Worm (Caenorhabditis elegans) whole organism, late embryonic: ENCODE measurements around the gene ceh-49.
"Not testable (repeated sequence)": the region's sequence is repeated elsewhere in the genome, so short reads cannot be mapped to it uniquely, and the experiment has no call there.

ENCODE experiments used
- C08G9.2 ChIP-seq: sonication (generic microtip); optimal IDR thresholded peaks from 2 replicates; lab custom pipeline; 2016; ENCODE audit warnings: mild to moderate bottlenecking, missing genetic modification characterization, moderate library complexity, missing compliant biosample characterization
- C38D4.7 ChIP-seq: fragments of 200-800 bp; sonication (Bioruptor generic); optimal IDR thresholded peaks from 2 replicates; lab custom pipeline; 2018; ENCODE audit warnings: mild to moderate bottlenecking, missing genetic modification characterization, moderate library complexity, missing compliant biosample characterization
- F13H6.1 ChIP-seq: sonication (generic microtip); optimal IDR thresholded peaks from 2 replicates; lab custom pipeline; 2016; ENCODE audit warnings: missing genetic modification characterization, missing compliant biosample characterization
- ama-1 ChIP-seq: fragments of 150-350 bp; optimal IDR thresholded peaks from 2 replicates; lab custom pipeline; 2014
- ceh-18 ChIP-seq: sonication (generic microtip); optimal IDR thresholded peaks from 2 replicates; lab custom pipeline; 2016; ENCODE audit warnings: missing genetic modification characterization, missing compliant biosample characterization
- ceh-19 ChIP-seq: fragments of 200-800 bp; sonication (Bioruptor generic); optimal IDR thresholded peaks from 2 replicates; lab custom pipeline; 2018; ENCODE audit warnings: mild to moderate bottlenecking, missing genetic modification characterization, missing compliant biosample characterization
- ceh-22 ChIP-seq: sonication (generic microtip); optimal IDR thresholded peaks from 2 replicates; lab custom pipeline; 2017; ENCODE audit warnings: missing biosample characterization, missing genetic modification characterization
- ceh-30 ChIP-seq: fragments of 150-350 bp; optimal IDR thresholded peaks from 2 replicates; lab custom pipeline; 2014; ENCODE audit warnings: missing biosample characterization, missing genetic modification characterization
- ceh-34 ChIP-seq: sonication (generic microtip); optimal IDR thresholded peaks from 2 replicates; lab custom pipeline; 2016; ENCODE audit warnings: mild to moderate bottlenecking, missing genetic modification characterization, missing compliant biosample characterization
- ceh-6 ChIP-seq: fragments of 200-800 bp; sonication (Bioruptor generic); optimal IDR thresholded peaks from 2 replicates; lab custom pipeline; 2018; ENCODE audit warnings: mild to moderate bottlenecking, missing genetic modification characterization, missing compliant biosample characterization
- ceh-9 ChIP-seq: sonication (generic microtip); optimal IDR thresholded peaks from 2 replicates; lab custom pipeline; 2016; ENCODE audit warnings: mild to moderate bottlenecking, missing genetic modification characterization, inconsistent platforms, missing compliant biosample characterization
- elt-2 ChIP-seq: sonication (generic microtip); optimal IDR thresholded peaks from 2 replicates; lab custom pipeline; 2016; ENCODE audit warnings: missing genetic modification reagents, missing genetic modification characterization, missing compliant biosample characterization
- ets-4 ChIP-seq: sonication (generic microtip); optimal IDR thresholded peaks from 2 replicates; lab custom pipeline; 2016; ENCODE audit warnings: missing genetic modification characterization, missing compliant biosample characterization
- eyg-1 ChIP-seq: sonication (generic microtip); optimal IDR thresholded peaks from 2 replicates; lab custom pipeline; 2016; ENCODE audit warnings: missing genotype, missing genetic modification characterization, missing compliant biosample characterization
- fax-1 ChIP-seq: sonication (generic microtip); optimal IDR thresholded peaks from 2 replicates; lab custom pipeline; 2016; ENCODE audit warnings: missing genotype, missing genetic modification characterization, missing compliant biosample characterization
- hlh-13 ChIP-seq: fragments of 200-800 bp; sonication (Bioruptor generic); optimal IDR thresholded peaks from 2 replicates; lab custom pipeline; 2018; ENCODE audit warnings: mild to moderate bottlenecking, missing genetic modification characterization, missing compliant biosample characterization
- hlh-30 ChIP-seq: sonication (generic microtip); optimal IDR thresholded peaks from 2 replicates; lab custom pipeline; 2017; ENCODE audit warnings: antibody characterized with exemption, missing genetic modification characterization, missing compliant biosample characterization; ENCODE audit not compliant: insufficient read depth
- mec-3 ChIP-seq: sonication (generic microtip); optimal IDR thresholded peaks from 2 replicates; lab custom pipeline; 2016; ENCODE audit warnings: borderline replicate concordance, missing genetic modification characterization, missing compliant biosample characterization
- pag-3 ChIP-seq: sonication (generic microtip); optimal IDR thresholded peaks from 2 replicates; lab custom pipeline; 2016; ENCODE audit warnings: missing compliant biosample characterization, missing genetic modification characterization, borderline replicate concordance
- pat-9 ChIP-seq: fragments of 200-800 bp; sonication (Bioruptor generic); optimal IDR thresholded peaks from 2 replicates; lab custom pipeline; 2018; ENCODE audit warnings: mild to moderate bottlenecking, missing genetic modification characterization, moderate library complexity, missing compliant biosample characterization
- pax-1 ChIP-seq: fragments of 150-350 bp; optimal IDR thresholded peaks from 2 replicates; lab custom pipeline; 2014; ENCODE audit warnings: missing biosample characterization, missing genetic modification characterization
- pha-2 ChIP-seq: sonication (generic microtip); optimal IDR thresholded peaks from 2 replicates; lab custom pipeline; 2017; ENCODE audit warnings: mild to moderate bottlenecking, missing genetic modification characterization, missing compliant biosample characterization
- pqm-1 ChIP-seq: sonication (generic microtip); optimal IDR thresholded peaks from 2 replicates; lab custom pipeline; 2016; ENCODE audit warnings: missing genetic modification characterization, missing compliant biosample characterization
- pros-1 ChIP-seq: fragments of 150-350 bp; optimal IDR thresholded peaks from 2 replicates; lab custom pipeline; 2014; ENCODE audit warnings: missing biosample characterization, missing genetic modification reagents, missing genetic modification characterization
- ref-2 ChIP-seq: sonication (generic microtip); optimal IDR thresholded peaks from 2 replicates; lab custom pipeline; 2016; ENCODE audit warnings: missing genetic modification characterization, missing compliant biosample characterization
- rnt-1 ChIP-seq: sonication (generic microtip); optimal IDR thresholded peaks from 2 replicates; lab custom pipeline; 2016; ENCODE audit warnings: missing genetic modification characterization, missing compliant biosample characterization
- sox-2 ChIP-seq: fragments of 200-800 bp; sonication (Bioruptor generic); IDR thresholded peaks from 2 replicates; pipeline ENCODE4 v1.3.6; 2022; ENCODE audit warnings: missing genetic modification reagents, missing genetic modification characterization, missing compliant biosample characterization
- sox-4 ChIP-seq: sonication (generic microtip); optimal IDR thresholded peaks from 2 replicates; lab custom pipeline; 2017; ENCODE audit warnings: mild to moderate bottlenecking, missing genetic modification characterization, inconsistent platforms, missing compliant biosample characterization
- syd-9 ChIP-seq: sonication (generic microtip); optimal IDR thresholded peaks from 2 replicates; lab custom pipeline; 2016; ENCODE audit warnings: mild to moderate bottlenecking, missing genetic modification characterization, moderate library complexity, missing compliant biosample characterization
- tbx-2 ChIP-seq: sonication (generic microtip); optimal IDR thresholded peaks from 2 replicates; lab custom pipeline; 2016; ENCODE audit warnings: missing genetic modification characterization, missing compliant biosample characterization
- ttx-3 ChIP-seq: sonication (generic microtip); optimal IDR thresholded peaks from 2 replicates; lab custom pipeline; 2016; ENCODE audit warnings: missing genetic modification reagents, missing genetic modification characterization, missing compliant biosample characterization
- unc-42 ChIP-seq: sonication (generic microtip); optimal IDR thresholded peaks from 2 replicates; lab custom pipeline; 2016; ENCODE audit warnings: missing genotype, missing genetic modification characterization, missing compliant biosample characterization
- unc-55 ChIP-seq: sonication (generic microtip); optimal IDR thresholded peaks from 2 replicates; lab custom pipeline; 2017; ENCODE audit warnings: missing biosample characterization, missing genetic modification reagents, missing genetic modification characterization
- ztf-16 ChIP-seq: sonication (generic microtip); optimal IDR thresholded peaks from 2 replicates; lab custom pipeline; 2017; ENCODE audit warnings: missing genetic modification characterization, missing compliant biosample characterization

The ceh-49 gene

ce11 chrV:6098755-6099155 is 21.3 kb downstream of the ceh-49 start:
- TF ChIP-seq F13H6.1 (no peak), ceh-6 (GFP tag; lab: Kevin White, UChicago) (no peak), ref-2 (tag; lab: Kevin White, UChicago) (no peak), ceh-34 (tag; lab: Kevin White, UChicago) (no peak), ama-1 (lab: Kevin White, UChicago) (peak; percentile 93), pha-2 (tag; lab: Kevin White, UChicago) (peak; percentile 16), ztf-16 (no peak), ceh-9 (tag; lab: Kevin White, UChicago) (no peak), pqm-1 (no peak), sox-4 (tag; lab: Kevin White, UChicago) (no peak), elt-2 (tag; lab: Kevin White, UChicago) (peak; percentile 28), hlh-30 (tag; lab: Kevin White, UChicago) (no peak), unc-42 (tag; lab: Kevin White, UChicago) (peak; percentile 16), pag-3 (tag; lab: Kevin White, UChicago) (no peak), ceh-19 (GFP tag; lab: Kevin White, UChicago) (no peak), eyg-1 (tag; lab: Kevin White, UChicago) (no peak), ceh-30 (tag; lab: Kevin White, UChicago) (no peak), syd-9 (tag; lab: Kevin White, UChicago) (peak; percentile 1), pat-9 (tag; lab: Kevin White, UChicago) (no peak)

DNA sequence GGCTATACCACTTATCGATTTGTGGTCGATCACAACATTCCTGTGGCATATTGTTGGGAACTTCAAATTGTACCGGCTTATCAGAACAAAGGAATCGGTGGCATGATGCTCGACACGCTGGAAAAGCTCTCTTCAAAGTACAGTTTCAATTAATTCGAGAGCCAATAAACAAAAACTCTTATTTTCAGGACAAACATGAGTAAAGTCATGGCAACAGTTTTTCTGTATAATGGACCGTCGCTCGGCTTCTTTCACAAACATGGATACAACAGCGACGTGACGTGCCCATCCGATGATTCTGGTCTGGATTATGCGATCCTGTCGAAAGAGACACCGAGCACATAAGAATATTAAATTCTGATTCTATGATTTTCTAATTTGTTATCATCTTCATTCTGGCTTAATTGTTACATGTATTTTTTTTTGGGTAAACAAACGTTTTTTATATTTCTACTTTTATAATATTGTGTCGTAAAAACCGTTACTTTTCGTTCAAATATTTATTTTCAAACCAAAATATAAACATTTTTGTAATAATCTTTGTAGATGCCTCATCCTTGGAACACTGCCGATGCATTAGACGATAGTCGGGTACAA is 23.3 kb downstream of the ceh-49 start, which contains the start of gene smut-1:
Gene smut-1 (plus strand): TSS at position 547 of the 597 bp plus-strand sequence.
- TF ChIP-seq C08G9.2 = no peak
- no peak for TF ChIP-seq mec-3
- no peak for TF ChIP-seq ceh-18 (tag; lab: Kevin White, UChicago)
- TF ChIP-seq hlh-13 (GFP tag; lab: Kevin White, UChicago) = no peak
- no peak for TF ChIP-seq ceh-22 (tag; lab: Kevin White, UChicago)
- TF ChIP-seq ceh-9 (tag; lab: Kevin White, UChicago) = no peak
- no peak for TF ChIP-seq pha-2 (tag; lab: Kevin White, UChicago)
- no peak for TF ChIP-seq tbx-2 (tag; lab: Kevin White, UChicago)
- TF ChIP-seq pag-3 (tag; lab: Kevin White, UChicago) = no peak
- no peak for TF ChIP-seq fax-1
- no peak for TF ChIP-seq ceh-34 (tag; lab: Kevin White, UChicago)
- TF ChIP-seq C38D4.7 = no peak
- TF ChIP-seq unc-55 (GFP tag; lab: Kevin White, UChicago) = no peak
- TF ChIP-seq unc-42 (tag; lab: Kevin White, UChicago) = no peak
- TF ChIP-seq sox-2 = no peak
- no peak for TF ChIP-seq ets-4 (tag; lab: Kevin White, UChicago)
- no peak for TF ChIP-seq rnt-1
- TF ChIP-seq, all 69 proteins: peak for 0

- TF ChIP-seq syd-9 (tag; lab: Kevin White, UChicago) (no peak), pros-1 (no peak), ttx-3 (tag; lab: Kevin White, UChicago) (no peak), pax-1 (no peak)
These were observed 24.2 kb downstream of the ceh-49 start, which contains the start of gene Y38A10A.7 for ce11 chrV:6095829-6096228. Gene Y38A10A.7, plus strand, starts transcription at chrV:6096197.

DNA sequence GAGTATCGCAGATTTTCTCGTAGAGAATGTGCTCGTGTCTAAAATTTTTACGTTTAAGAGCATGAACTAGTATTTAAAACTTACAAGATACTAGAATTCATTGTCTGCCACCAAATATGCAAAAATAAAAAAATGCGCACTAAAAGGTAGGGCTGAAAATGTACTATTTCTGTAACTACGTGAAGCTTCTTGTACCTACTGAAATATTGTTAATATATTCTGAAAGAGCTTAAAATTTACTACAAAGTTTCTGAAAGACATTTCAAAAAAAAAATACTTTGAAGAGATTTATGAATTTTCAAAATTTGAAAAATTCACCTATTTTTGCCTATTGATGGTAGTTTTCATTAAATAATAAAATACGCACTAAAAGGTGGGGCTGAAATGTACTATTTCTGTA is 50.0 kb downstream of the ceh-49 start, which contains the start of gene fbxa-214:
Gene fbxa-214 (minus strand): TSS at position 101 of the 400 bp plus-strand sequence.
- not testable (repeated sequence) for TF ChIP-seq pag-3 (tag; lab: Kevin White, UChicago); ztf-16; ets-4 (tag; lab: Kevin White, UChicago)
